Worm (Caenorhabditis elegans): Measurements from ENCODE around the gene Y48B6A.13.

The Y48B6A.13 gene

DNA sequence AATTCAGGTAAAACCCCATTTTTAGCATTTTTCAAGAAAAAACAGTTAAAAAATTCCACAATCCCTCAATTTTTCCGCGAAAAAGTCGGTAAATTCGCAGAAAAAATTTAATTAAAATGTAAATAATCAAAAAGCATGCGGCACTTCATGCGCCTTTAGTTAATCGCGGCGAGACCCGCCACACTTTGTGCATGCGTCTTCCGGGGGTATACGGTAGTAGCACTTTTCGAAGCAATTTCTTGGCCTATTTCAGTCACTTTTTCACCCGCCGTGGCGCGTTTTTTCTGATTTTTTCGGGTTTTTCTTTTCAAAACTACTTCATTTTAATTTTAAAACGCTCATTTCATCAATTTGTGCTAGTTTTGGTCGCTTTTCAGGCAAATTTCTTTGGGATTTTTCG lies 21.2 kb upstream of the Y48B6A.13 start (continued):
- TF ChIP-seq C17E4.6 (GFP tag; IDR thresholded peaks at IDR 0.05) = 0 out of 2 replicates have a peak, but pooled peaks have one; percentile 45
- no peak for TF ChIP-seq F55B11.4 (tag; optimal IDR thresholded peaks at IDR 0.05; ENCODE audit: borderline replicate concordance, insufficient read depth)
- TF ChIP-seq egrh-3 (GFP tag; IDR thresholded peaks at IDR 0.05) = no peak
- TF ChIP-seq him-1 (tag; optimal IDR thresholded peaks at IDR 0.05) = peak; percentile 23
- TF ChIP-seq ceh-58 (GFP tag; IDR thresholded peaks at IDR 0.05) = no peak
- TF ChIP-seq lsl-1 (GFP tag; optimal IDR thresholded peaks at IDR 0.05) = peak; percentile 98
- TF ChIP-seq Y79H2A.3 (GFP tag; conservative IDR thresholded peaks at IDR 0.05) = no peak
- no peak for TF ChIP-seq F10E7.11 (tag; optimal IDR thresholded peaks at IDR 0.05)
- TF ChIP-seq F33H1.4 (GFP tag; IDR thresholded peaks at IDR 0.05) = peak; percentile 98
- no peak for TF ChIP-seq snpc-3.4 (tag; optimal IDR thresholded peaks at IDR 0.05)
- TF ChIP-seq dox-1 (GFP tag; IDR thresholded peaks at IDR 0.05) = peak; percentile 85
- peak; percentile 1 for TF ChIP-seq F49E8.2 (tag; optimal IDR thresholded peaks at IDR 0.05; ENCODE audit: insufficient read depth)
- TF ChIP-seq mes-4 (tag; optimal IDR thresholded peaks at IDR 0.05) = no peak
- TF ChIP-seq athp-1 (tag; optimal IDR thresholded peaks at IDR 0.05) = peak; percentile 21
- TF ChIP-seq nfya-1 (tag; optimal IDR thresholded peaks at IDR 0.05; ENCODE audit: borderline replicate concordance, insufficient read depth) = no peak
- no peak for TF ChIP-seq nfyb-1 (GFP tag; IDR thresholded peaks at IDR 0.05)
- 0 out of 2 replicates have a peak, but pooled peaks have one; percentile 33 for TF ChIP-seq lir-1 (GFP tag; conservative IDR thresholded peaks at IDR 0.05)
- no peak for TF ChIP-seq F52B5.7 (tag; optimal IDR thresholded peaks at IDR 0.05)
- TF ChIP-seq K12H6.12 (tag; optimal IDR thresholded peaks at IDR 0.05) = no peak
- no peak for TF ChIP-seq Y67H2A.10 (GFP tag; conservative IDR thresholded peaks at IDR 0.05)
- TF ChIP-seq B0336.3 (GFP tag; IDR thresholded peaks at IDR 0.05) = no peak
- peak; percentile 53 for TF ChIP-seq snpc-1.3 (tag; optimal IDR thresholded peaks at IDR 0.05; ENCODE audit: insufficient read depth)
- TF ChIP-seq ccch-3 (GFP tag; optimal IDR thresholded peaks at IDR 0.05) = no peak
- TF ChIP-seq die-1 (tag; optimal IDR thresholded peaks at IDR 0.05) = no peak
- no peak for TF ChIP-seq attf-3 (GFP tag; conservative IDR thresholded peaks at IDR 0.05)
- no peak for TF ChIP-seq B0035.1 (tag; optimal IDR thresholded peaks at IDR 0.05)
- no peak for TF ChIP-seq cebp-1 (GFP tag; IDR thresholded peaks at IDR 0.05)
- TF ChIP-seq cebp-1 (tag; optimal IDR thresholded peaks at IDR 0.05) = no peak
- no peak for TF ChIP-seq F23B12.7 (tag; optimal IDR thresholded peaks at IDR 0.05; ENCODE audit: insufficient read depth)
- TF ChIP-seq ZK185.1 (tag; optimal IDR thresholded peaks at IDR 0.05; ENCODE audit: poor library complexity, severe bottlenecking) = no peak
- TF ChIP-seq rec-8 (tag; optimal IDR thresholded peaks at IDR 0.05) = no peak
- no peak for TF ChIP-seq K11D2.4 (GFP tag; IDR thresholded peaks at IDR 0.05)
- TF ChIP-seq akir-1 (GFP tag; optimal IDR thresholded peaks at IDR 0.05) = no peak
- TF ChIP-seq ceh-40 (GFP tag; IDR thresholded peaks at IDR 0.05) = no peak
- no peak for TF ChIP-seq sptf-2 (GFP tag; optimal IDR thresholded peaks at IDR 0.05)
- no peak for TF ChIP-seq lin-35 (GFP tag; optimal IDR thresholded peaks at IDR 0.05)
- no peak for TF ChIP-seq aptf-3 (GFP tag; IDR thresholded peaks at IDR 0.05)
- TF ChIP-seq let-526 (GFP tag; IDR thresholded peaks at IDR 0.05) = no peak
- TF ChIP-seq ztf-25 (GFP tag; IDR thresholded peaks at IDR 0.05) = no peak
- no peak for TF ChIP-seq ztf-26 (tag; optimal IDR thresholded peaks at IDR 0.05)
- no peak for TF ChIP-seq nhr-27 (tag; optimal IDR thresholded peaks at IDR 0.05)
- TF ChIP-seq chd-7 (tag; optimal IDR thresholded peaks at IDR 0.05) = no peak
- TF ChIP-seq pha-4 (tag; optimal IDR thresholded peaks at IDR 0.05) = no peak
- TF ChIP-seq rcor-1 (GFP tag; IDR thresholded peaks at IDR 0.05) = peak; percentile 48
- TF ChIP-seq ztf-6 (GFP tag; IDR thresholded peaks at IDR 0.05) = no peak
- TF ChIP-seq tbx-9 (tag; optimal IDR thresholded peaks at IDR 0.05; ENCODE audit: borderline replicate concordance) = no peak
- peak; percentile 89 for TF ChIP-seq lin-54 (GFP tag; optimal IDR thresholded peaks at IDR 0.05)
- TF ChIP-seq D2030.7 (GFP tag; IDR thresholded peaks at IDR 0.05) = peak; percentile 92
